Worm (Caenorhabditis elegans) whole organism, midembryonic: ENCODE measurements around the gene nifk-1.

ENCODE experiments used
- T22C8.4 ChIP-seq: fragments of 200-800 bp; sonication (Bioruptor generic); IDR thresholded peaks from 2 replicates; pipeline ENCODE4 v1.3.6; 2022; ENCODE audit warnings: missing genetic modification characterization, missing compliant biosample characterization
- flt-1 ChIP-seq: fragments of 200-800 bp; sonication (Bioruptor generic); IDR thresholded peaks from 2 replicates; pipeline ENCODE4 v1.3.6; 2022; ENCODE audit warnings: missing genetic modification characterization, missing compliant biosample characterization
- med-1 ChIP-seq: sonication (generic microtip); optimal IDR thresholded peaks from 2 replicates; lab custom pipeline; 2017; ENCODE audit warnings: missing genetic modification characterization, mild to moderate bottlenecking, missing compliant biosample characterization, antibody characterized with exemption, missing genetic modification reagents; ENCODE audit not compliant: insufficient read depth
- ztf-29 ChIP-seq: fragments of 200-800 bp; sonication (Bioruptor generic); IDR thresholded peaks from 2 replicates; pipeline ENCODE4 v1.3.6; 2022; ENCODE audit warnings: missing genetic modification reagents, missing genetic modification characterization, missing compliant biosample characterization

DNA sequence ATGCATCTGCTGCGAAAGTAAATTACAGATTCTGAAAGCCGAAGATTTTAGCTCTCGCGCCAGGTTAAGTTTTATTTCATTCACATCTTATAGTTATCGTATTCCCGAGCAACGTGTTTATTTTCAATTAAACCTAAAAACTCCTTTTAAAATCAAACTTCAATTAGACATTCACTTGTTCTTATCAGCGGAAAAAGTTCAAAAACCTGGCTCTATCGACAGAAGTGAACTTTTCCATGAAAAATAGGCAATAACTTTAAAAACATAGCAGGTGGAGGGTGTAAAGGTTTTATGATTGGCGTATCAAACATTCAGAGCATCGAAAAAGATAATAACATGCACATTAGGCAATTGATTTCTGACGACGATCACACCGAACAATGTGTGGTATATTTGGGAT, 4.1 kb downstream of the nifk-1 start, which contains the start of gene ppat-1:
- TF ChIP-seq ztf-29 (GFP tag; lab: Robert Waterston, UW) (no peak), T22C8.4 (GFP tag; lab: Robert Waterston, UW) (no peak), med-1 (GFP tag; lab: Kevin White, UChicago) (no peak), flt-1 (GFP tag; lab: Robert Waterston, UW) (no peak)
